Fruit fly (Drosophila melanogaster): ENCODE data around the gene Atg17.

Atg17 gene

DNA sequence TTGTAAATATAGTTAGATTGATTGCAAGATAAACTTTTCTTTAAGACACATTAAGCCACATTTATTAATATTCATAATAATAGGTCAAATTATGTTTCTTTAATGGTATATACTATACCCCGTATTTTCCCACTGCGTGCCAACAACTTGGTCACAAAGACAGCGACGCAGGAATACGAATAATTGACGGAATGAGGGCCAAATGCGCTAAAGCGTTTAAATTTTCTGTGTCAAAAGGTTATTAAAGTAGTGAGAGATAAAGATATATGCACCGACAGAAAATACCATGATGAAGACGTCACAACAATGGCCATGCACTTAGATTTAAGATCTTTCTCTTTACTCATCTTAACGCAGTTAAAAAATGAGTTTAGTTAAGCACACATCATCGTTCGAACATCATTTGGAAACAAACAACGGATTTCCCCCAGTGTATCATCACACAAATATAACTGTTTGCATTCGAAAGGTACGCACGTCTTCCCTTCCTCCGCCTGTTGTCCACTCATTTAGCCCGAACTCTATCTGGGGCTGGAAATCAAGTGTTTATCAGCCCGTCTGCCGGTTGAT, 49.0 kb upstream of the Atg17 start:
- TF ChIP-seq CG7786 (GFP tag; optimal IDR thresholded peaks at IDR 0.05) (peak; percentile 70), Ravus (GFP tag; IDR thresholded peaks at IDR 0.05) (no peak; the same call in 1 of the 2 replicates), zen2 (GFP tag; IDR thresholded peaks at IDR 0.05; ENCODE audit: partially characterized antibody) (no peak), Jarid2 (GFP tag; optimal IDR thresholded peaks at IDR 0.05) (no peak), zfh2 (GFP tag; optimal IDR thresholded peaks at IDR 0.05) (peak; percentile 38), CG7271 (tag; optimal IDR thresholded peaks at IDR 0.05) (no peak), Elba2 (GFP tag; optimal IDR thresholded peaks at IDR 0.05) (no peak), sug (tag; optimal IDR thresholded peaks at IDR 0.05) (peak; percentile 13), Hr51 (GFP tag; optimal IDR thresholded peaks at IDR 0.05) (peak in 1 of 2 experiments; percentile 70), CG14860 (GFP tag; IDR thresholded peaks at IDR 0.05; ENCODE audit: partially characterized antibody) (no peak), Usf (GFP tag; optimal IDR thresholded peaks at IDR 0.05) (peak; percentile 6), cwo (GFP tag; optimal IDR thresholded peaks at IDR 0.05) (peak; percentile 28), nau (GFP tag; optimal IDR thresholded peaks at IDR 0.05) (no peak), eyg (GFP tag; optimal IDR thresholded peaks at IDR 0.05) (no peak), hb (GFP tag; IDR thresholded peaks at IDR 0.05; ENCODE audit: partially characterized antibody) (no peak), ato (GFP tag; IDR thresholded peaks at IDR 0.05; ENCODE audit: partially characterized antibody) (no peak), CG17361 (GFP tag; IDR thresholded peaks at IDR 0.05) (peak; percentile 88), yki (optimal IDR thresholded peaks at IDR 0.05) (no peak), CG9437 (GFP tag; optimal IDR thresholded peaks at IDR 0.05) (peak; percentile 76), CG5180 (GFP tag; optimal IDR thresholded peaks at IDR 0.05) (peak; percentile 62), row (GFP tag; IDR thresholded peaks at IDR 0.05) (peak; percentile 71), CG32772 (GFP tag; IDR thresholded peaks at IDR 0.05) (peak; percentile 32; the same call in 1 of the 2 replicates), tap (tag; optimal IDR thresholded peaks at IDR 0.05) (peak; percentile 47), CG10654 (GFP tag; optimal IDR thresholded peaks at IDR 0.05) (peak; percentile 40), CG30431 (GFP tag; optimal IDR thresholded peaks at IDR 0.05) (peak; percentile 37), disco-r (GFP tag; optimal IDR thresholded peaks at IDR 0.05) (no peak), dm (GFP tag; optimal IDR thresholded peaks at IDR 0.05) (peak; percentile 46), Dad (GFP tag; optimal IDR thresholded peaks at IDR 0.05) (peak; percentile 23), vvl (GFP tag; IDR thresholded peaks at IDR 0.05) (peak; percentile 81), Atf3 (GFP tag; optimal IDR thresholded peaks at IDR 0.05) (peak; percentile 21), Antp (GFP tag; optimal IDR thresholded peaks at IDR 0.05) (peak; percentile 73), gro (GFP tag; optimal IDR thresholded peaks at IDR 0.05) (peak; percentile 57), NFAT (GFP tag; IDR thresholded peaks at IDR 0.05) (peak; percentile 52; the same call in 1 of the 2 replicates), rib (GFP tag; IDR thresholded peaks at IDR 0.05) (no peak), CG18011 (GFP tag; optimal IDR thresholded peaks at IDR 0.05) (no peak), CG32767 (GFP tag; IDR thresholded peaks at IDR 0.05) (no peak), gt (GFP tag; IDR thresholded peaks at IDR 0.05) (no peak), Hr3 (GFP tag; optimal IDR thresholded peaks at IDR 0.05) (peak; percentile 68), HLH4C (GFP tag; IDR thresholded peaks at IDR 0.05; ENCODE audit: partially characterized antibody) (no peak), CG42726 (GFP tag; IDR thresholded peaks at IDR 0.05; ENCODE audit: partially characterized antibody) (no peak), zf30C (GFP tag; optimal IDR thresholded peaks at IDR 0.05) (peak; percentile 34), CG12299 (tag; optimal IDR thresholded peaks at IDR 0.05) (peak; percentile 22), Eip74EF (GFP tag; optimal IDR thresholded peaks at IDR 0.05) (peak in 1 of 2 experiments; percentile 65), ash1 (GFP tag; optimal IDR thresholded peaks at IDR 0.05) (no peak), ap (GFP tag; IDR thresholded peaks at IDR 0.05) (peak; percentile 53), CG9215 (GFP tag; IDR thresholded peaks at IDR 0.05) (no peak), CG17186 (GFP tag; optimal IDR thresholded peaks at IDR 0.05) (no peak), caup (GFP tag; optimal IDR thresholded peaks at IDR 0.05; ENCODE audit: severe bottlenecking) (peak; percentile 51), Ssrp (tag; optimal IDR thresholded peaks at IDR 0.05) (peak; percentile 43), kah (GFP tag; optimal IDR thresholded peaks at IDR 0.05) (no peak)
